Fruit fly (Drosophila melanogaster): ENCODE data around the gene awd.

awd gene

DNA sequence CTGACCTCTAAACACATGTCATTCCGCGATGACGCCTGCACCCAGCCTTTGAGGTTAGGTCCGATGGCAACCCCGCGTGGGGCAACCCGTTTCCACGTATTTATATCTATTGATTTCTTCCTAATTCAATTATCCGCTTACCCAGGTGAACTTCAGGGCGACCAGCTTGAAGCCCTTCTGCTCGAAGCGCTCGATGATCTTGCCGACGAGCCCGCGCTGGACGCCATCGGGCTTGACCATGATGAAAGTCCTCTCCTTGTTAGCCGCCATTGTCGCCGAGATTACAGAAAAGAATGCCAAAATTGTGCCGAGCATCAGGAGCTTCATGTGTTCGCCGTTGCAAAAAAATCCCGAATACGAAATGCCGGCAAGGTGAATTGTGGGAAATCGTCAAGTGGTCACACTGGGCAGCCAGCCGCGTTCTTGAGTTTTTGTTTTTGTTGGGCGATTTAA is at the start of gene awd:
TSS of gene awd (minus strand) at position 449 of the 453 bp plus-strand sequence.
- TF ChIP-seq CrebA (GFP tag; optimal IDR thresholded peaks at IDR 0.05; ENCODE audit: borderline replicate concordance): no peak
- peak; percentile 37 for TF ChIP-seq br (GFP tag; optimal IDR thresholded peaks at IDR 0.05)
- TF ChIP-seq ey (GFP tag; optimal IDR thresholded peaks at IDR 0.05): no peak
- peak; percentile 9 for TF ChIP-seq psq (GFP tag; optimal IDR thresholded peaks at IDR 0.05)
- peak; percentile 52 for TF ChIP-seq Sp1 (GFP tag; optimal IDR thresholded peaks at IDR 0.05)
- no peak for TF ChIP-seq tai (GFP tag; optimal IDR thresholded peaks at IDR 0.05)
- TF ChIP-seq lola (GFP tag; optimal IDR thresholded peaks at IDR 0.05): no peak
- no peak for TF ChIP-seq GATAd (GFP tag; optimal IDR thresholded peaks at IDR 0.05)
- no peak for TF ChIP-seq dmrt93B (GFP tag; optimal IDR thresholded peaks at IDR 0.05)
- TF ChIP-seq HLH106 (tag; optimal IDR thresholded peaks at IDR 0.05): peak; percentile 23
- peak; percentile 68 for TF ChIP-seq Dif (GFP tag; optimal IDR thresholded peaks at IDR 0.05; ENCODE audit: partially characterized antibody)
- TF ChIP-seq woc (GFP tag; optimal IDR thresholded peaks at IDR 0.05): no peak
- no peak for TF ChIP-seq dsf (GFP tag; optimal IDR thresholded peaks at IDR 0.05; ENCODE audit: borderline replicate concordance)
- TF ChIP-seq Myc (optimal IDR thresholded peaks at IDR 0.05): peak; percentile 45
- peak; percentile 8 for TF ChIP-seq Hnf4 (GFP tag; optimal IDR thresholded peaks at IDR 0.05)
- TF ChIP-seq foxo (GFP tag; optimal IDR thresholded peaks at IDR 0.05): peak in 1 of 2 experiments; percentile 29
- no peak for TF ChIP-seq Jra (GFP tag; optimal IDR thresholded peaks at IDR 0.05)
- no peak for TF ChIP-seq N (GFP tag; optimal IDR thresholded peaks at IDR 0.05)
- TF ChIP-seq Hr83 (GFP tag; optimal IDR thresholded peaks at IDR 0.05; ENCODE audit: poor library complexity, severe bottlenecking): peak; percentile 21
- TF ChIP-seq h (GFP tag; optimal IDR thresholded peaks at IDR 0.05): peak; percentile 40
- no peak for TF ChIP-seq Rel (GFP tag; optimal IDR thresholded peaks at IDR 0.05)
- TF ChIP-seq Rel (tag; optimal IDR thresholded peaks at IDR 0.05): peak; percentile 76
- TF ChIP-seq rgr (GFP tag; optimal IDR thresholded peaks at IDR 0.05): peak; percentile 57
- TF ChIP-seq brk (GFP tag; optimal IDR thresholded peaks at IDR 0.05): no peak
- no peak for TF ChIP-seq usp (GFP tag; optimal IDR thresholded peaks at IDR 0.05)

DNA sequence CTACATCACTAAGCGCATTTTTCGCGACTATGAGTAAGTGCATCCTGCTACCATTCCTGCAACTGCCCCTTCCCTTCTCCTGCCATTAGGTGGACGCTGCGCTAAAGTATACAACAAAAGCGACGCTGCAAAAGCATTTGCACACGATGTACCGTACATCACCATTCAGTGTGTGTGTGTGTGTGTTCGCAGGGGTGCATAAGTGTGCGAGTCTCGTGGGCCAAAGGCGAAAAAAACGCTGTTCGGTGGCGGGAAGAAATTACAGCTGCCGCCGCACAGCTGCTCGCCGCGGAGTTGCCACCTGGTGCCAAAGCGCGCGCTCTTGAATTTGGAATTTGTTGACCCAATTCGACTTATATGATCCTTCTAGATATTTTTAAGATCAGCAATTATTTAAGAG is 48.6 kb upstream of the awd start:
- TF ChIP-seq dl (GFP tag; optimal IDR thresholded peaks at IDR 0.05; ENCODE audit: insufficient read depth in 1 of 2, partially characterized antibody in 2 of 2): peak in 1 of 2 experiments; percentile 14
- TF ChIP-seq usp (GFP tag; optimal IDR thresholded peaks at IDR 0.05): no peak
- peak; percentile 13 for TF ChIP-seq CG32264 (GFP tag; optimal IDR thresholded peaks at IDR 0.05)
- TF ChIP-seq sv (GFP tag; optimal IDR thresholded peaks at IDR 0.05): no peak
- TF ChIP-seq N (GFP tag; optimal IDR thresholded peaks at IDR 0.05): peak; percentile 30

DNA sequence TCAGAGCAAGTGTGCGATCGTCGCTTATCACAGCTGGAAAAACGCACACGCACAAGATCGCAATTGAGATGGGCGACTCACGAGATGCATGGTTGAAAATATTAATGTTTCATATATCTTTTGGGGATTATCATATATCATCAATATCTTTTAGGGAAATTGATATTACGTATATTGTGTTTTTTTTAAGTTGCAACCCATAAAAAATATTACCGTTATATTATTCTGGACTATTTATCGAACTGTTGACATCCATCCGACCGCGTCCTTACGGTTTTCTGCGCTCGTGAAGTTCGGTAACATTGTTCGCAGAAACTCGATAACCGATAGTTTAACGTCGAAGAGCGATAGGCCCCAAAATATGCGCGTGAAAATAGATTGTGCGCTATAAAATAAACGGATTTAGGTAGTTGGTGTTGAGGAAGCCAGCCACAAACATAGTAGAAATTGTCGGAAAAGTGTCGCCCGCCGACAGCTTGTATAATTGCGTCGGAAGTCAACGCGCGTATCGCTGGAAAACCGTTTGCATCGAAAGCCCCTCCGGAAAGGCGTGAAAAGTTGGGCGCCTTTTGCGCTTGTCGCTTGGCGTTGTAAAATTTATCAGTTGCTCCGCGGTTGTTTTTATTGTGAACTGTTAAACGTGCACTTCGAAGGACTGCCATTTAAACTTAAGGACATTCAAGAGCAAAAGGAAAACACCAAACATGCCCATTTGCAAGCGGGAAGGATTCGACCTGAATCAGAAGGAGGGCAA is 48.0 kb upstream of the awd start, which contains the start of the genes Mccc1 and Acf:
TSS of gene Mccc1 (minus strand) at position 244 of the 754 bp plus-strand sequence.
TSS of gene Acf (plus strand) at position 318 of the 754 bp plus-strand sequence.
- TF ChIP-seq CG32264 (GFP tag; optimal IDR thresholded peaks at IDR 0.05) (peak; percentile 10), Hnf4 (GFP tag; optimal IDR thresholded peaks at IDR 0.05) (no peak), woc (GFP tag; optimal IDR thresholded peaks at IDR 0.05) (no peak), psq (GFP tag; optimal IDR thresholded peaks at IDR 0.05) (peak; percentile 17), jim (GFP tag; optimal IDR thresholded peaks at IDR 0.05) (no peak), GATAd (GFP tag; optimal IDR thresholded peaks at IDR 0.05) (peak; percentile 38), CrebA (GFP tag; optimal IDR thresholded peaks at IDR 0.05; ENCODE audit: borderline replicate concordance) (no peak), sv (GFP tag; optimal IDR thresholded peaks at IDR 0.05) (peak; percentile 36), lola (GFP tag; optimal IDR thresholded peaks at IDR 0.05) (no peak), dsf (GFP tag; optimal IDR thresholded peaks at IDR 0.05; ENCODE audit: borderline replicate concordance) (peak; percentile 23), OdsH (GFP tag; optimal IDR thresholded peaks at IDR 0.05) (no peak), fru (GFP tag; optimal IDR thresholded peaks at IDR 0.05) (no peak), tai (GFP tag; optimal IDR thresholded peaks at IDR 0.05) (no peak), Hr83 (GFP tag; optimal IDR thresholded peaks at IDR 0.05; ENCODE audit: poor library complexity, severe bottlenecking) (peak; percentile 44), rgr (GFP tag; optimal IDR thresholded peaks at IDR 0.05) (no peak)

All from whole organism, wandering third instar larva.